Fruit fly (Drosophila melanogaster) Kc167 (cell line): ENCODE measurements around the gene Srg1.

Experiments
- Myc ChIP-seq: fragments of >200 bp; optimal IDR thresholded peaks from 2 replicates; lab custom pipeline; 2017; ENCODE audit warnings: missing external identifiers
- Sin3A ChIP-seq: fragments of >200 bp; optimal IDR thresholded peaks from 2 replicates; lab custom pipeline; 2018; ENCODE audit warnings: missing external identifiers
- h ChIP-seq: fragments of >200 bp; optimal IDR thresholded peaks from 3 replicates; lab custom pipeline; 2018; ENCODE audit warnings: missing external identifiers
- insv ChIP-seq: fragments of >200 bp; optimal IDR thresholded peaks from 3 replicates; lab custom pipeline; 2018; ENCODE audit warnings: missing external identifiers
- psq ChIP-seq: fragments of >200 bp; optimal IDR thresholded peaks from 2 replicates; lab custom pipeline; 2017; ENCODE audit warnings: missing external identifiers
- ttk ChIP-seq: sonication (Bioruptor generic); optimal IDR thresholded peaks from 2 replicates; lab custom pipeline; 2017; ENCODE audit warnings: missing external identifiers

The Srg1 gene

DNA sequence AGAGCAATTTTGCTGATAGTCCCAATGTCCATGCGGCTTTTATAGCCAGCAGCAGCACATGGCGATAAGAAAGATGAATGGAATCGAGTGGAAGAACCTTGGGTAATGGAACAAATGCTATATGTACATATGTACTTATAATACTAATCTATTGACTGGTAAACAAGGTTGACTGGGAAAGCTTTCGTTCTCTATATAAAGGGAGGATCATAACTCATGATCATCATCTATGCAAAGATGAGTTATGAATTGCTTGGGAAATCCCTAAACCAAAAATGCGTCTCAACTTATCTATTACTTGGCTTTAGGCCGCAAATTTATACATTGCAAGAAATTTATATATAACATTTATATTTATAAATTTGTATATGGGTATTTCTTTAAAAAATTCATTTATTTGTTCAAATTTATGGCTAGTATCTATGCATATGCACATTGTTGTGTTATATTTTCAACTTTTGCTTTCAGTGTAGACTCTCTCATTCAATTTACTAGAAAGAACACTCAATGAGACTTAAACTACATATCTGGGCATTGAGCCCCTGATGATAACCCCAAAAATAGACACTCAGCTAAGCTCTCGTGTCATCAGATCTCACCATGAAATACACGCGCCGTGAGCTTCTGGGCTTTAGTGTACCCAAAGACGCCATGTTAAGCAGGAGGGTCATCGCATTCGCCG, at the start of gene Srg1, which contains the start of gene Elal:
TSS of gene Srg1 (minus strand) at position 14 of the 682 bp plus-strand sequence.
TSS of gene Elal (plus strand) at position 632 of the 682 bp plus-strand sequence.
- no peak for TF ChIP-seq ttk (lab: Kevin White, UChicago)
- no peak for TF ChIP-seq h (lab: Kevin White, UChicago)
- TF ChIP-seq Myc = no peak
- TF ChIP-seq insv (lab: Kevin White, UChicago) = no peak
- no peak for TF ChIP-seq Sin3A
- TF ChIP-seq psq (lab: Kevin White, UChicago) = no peak

DNA sequence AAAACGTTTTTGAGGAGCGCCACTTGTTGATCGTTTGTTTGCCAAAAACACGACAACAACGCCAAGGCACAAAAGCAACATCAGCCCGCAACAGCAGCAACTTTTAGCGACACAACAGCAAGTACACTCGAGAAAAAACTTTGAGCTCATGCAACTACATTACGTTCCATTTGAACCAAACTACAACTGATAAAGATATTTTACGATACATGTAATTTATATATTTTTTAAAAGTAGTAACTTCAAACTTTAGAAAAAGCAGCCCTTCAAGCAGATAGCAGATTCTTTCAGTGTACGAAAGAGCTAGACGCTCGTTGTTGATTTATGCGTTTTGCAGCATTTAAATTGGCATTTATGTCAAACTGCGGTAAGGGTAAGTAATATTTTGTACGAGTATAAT, 45.6 kb upstream of the Srg1 start:
- TF ChIP-seq ttk (lab: Kevin White, UChicago) = no peak
- TF ChIP-seq psq (lab: Kevin White, UChicago) = no peak
- no peak for TF ChIP-seq insv (lab: Kevin White, UChicago)
- no peak for TF ChIP-seq h (lab: Kevin White, UChicago)
- TF ChIP-seq Myc = no peak
- TF ChIP-seq Sin3A = no peak

DNA sequence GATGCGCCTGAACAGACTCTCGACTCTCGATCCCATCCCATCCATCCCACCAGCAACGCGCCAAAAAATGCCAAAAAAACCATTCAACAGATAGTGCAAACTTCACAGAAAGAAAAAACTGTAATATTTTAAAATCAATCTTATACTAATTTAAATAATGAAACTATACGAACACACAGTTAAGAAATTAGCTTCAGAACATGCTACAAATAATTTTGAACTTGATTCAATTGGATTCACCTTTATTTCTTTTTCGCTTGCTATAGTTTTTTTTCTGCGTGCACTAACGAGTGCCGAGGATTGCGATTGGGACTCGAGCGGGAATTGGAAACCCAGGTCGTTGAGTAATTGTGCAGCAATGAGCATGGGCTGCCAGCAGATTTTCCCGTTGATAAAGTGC, 43.5 kb upstream of the Srg1 start:
- TF ChIP-seq insv (lab: Kevin White, UChicago) = no peak
- TF ChIP-seq h (lab: Kevin White, UChicago) = no peak
- no peak for TF ChIP-seq Sin3A
- no peak for TF ChIP-seq Myc
- no peak for TF ChIP-seq ttk (lab: Kevin White, UChicago)
- no peak for TF ChIP-seq psq (lab: Kevin White, UChicago)

DNA sequence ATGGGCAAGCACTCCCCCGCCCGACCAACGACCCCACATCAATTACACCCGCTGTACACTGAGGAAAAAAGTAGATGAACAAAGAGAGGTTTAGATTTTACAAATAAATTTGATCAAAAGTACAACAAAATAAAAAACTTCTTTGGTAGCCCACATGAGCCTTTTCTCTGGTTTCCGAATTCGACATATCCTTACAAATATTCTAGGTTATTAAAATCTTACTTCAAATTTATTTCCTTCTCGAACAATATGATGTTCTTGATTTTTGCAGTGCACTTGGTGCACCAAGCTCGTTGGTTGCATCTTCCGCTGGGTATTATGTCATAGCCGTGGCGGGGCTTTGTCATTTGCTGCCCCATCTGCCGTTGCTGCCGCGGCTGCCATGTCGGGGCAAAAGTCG, 42.1 kb upstream of the Srg1 start:
- TF ChIP-seq insv (lab: Kevin White, UChicago) = no peak
- no peak for TF ChIP-seq ttk (lab: Kevin White, UChicago)
- no peak for TF ChIP-seq psq (lab: Kevin White, UChicago)
- no peak for TF ChIP-seq Sin3A
- TF ChIP-seq Myc = no peak
- no peak for TF ChIP-seq h (lab: Kevin White, UChicago)

DNA sequence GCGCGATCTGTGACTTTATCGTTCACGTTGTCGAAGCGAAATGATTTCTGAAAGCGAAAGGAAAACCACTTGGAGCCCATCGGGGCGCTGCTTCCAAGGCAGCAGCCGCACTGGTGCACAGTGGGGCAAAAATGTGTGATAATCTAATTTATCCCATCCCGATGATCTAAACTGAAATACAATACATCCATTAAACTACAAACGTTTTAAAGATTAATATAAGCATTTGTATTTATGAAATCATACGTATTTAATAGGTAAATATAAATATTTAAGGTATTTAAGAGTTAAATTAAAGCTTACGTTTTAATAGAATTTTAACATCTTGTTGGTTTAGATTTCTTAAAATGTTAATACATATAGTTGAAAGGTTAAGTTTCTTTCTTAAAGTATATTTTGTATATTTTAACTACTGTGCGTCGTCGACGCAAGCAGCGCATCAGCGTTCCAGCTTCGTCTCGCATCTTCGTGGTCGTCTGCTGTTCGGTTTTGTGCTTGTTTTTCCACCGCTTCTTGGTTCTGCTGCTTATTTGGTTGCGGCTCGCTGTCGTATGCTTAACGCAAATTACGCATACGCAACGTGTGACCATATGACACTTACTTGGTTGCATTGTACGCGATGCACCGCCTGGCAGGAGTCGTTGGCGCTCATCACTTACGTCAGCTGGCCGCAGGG, 41.6 kb upstream of the Srg1 start, which contains the start of gene CG13643:
TSS of gene CG13643 (minus strand) at position 46 of the 676 bp plus-strand sequence.
- TF ChIP-seq insv (lab: Kevin White, UChicago) (no peak), Myc (no peak), Sin3A (no peak), psq (lab: Kevin White, UChicago) (no peak), ttk (lab: Kevin White, UChicago) (no peak), h (lab: Kevin White, UChicago) (no peak)

DNA sequence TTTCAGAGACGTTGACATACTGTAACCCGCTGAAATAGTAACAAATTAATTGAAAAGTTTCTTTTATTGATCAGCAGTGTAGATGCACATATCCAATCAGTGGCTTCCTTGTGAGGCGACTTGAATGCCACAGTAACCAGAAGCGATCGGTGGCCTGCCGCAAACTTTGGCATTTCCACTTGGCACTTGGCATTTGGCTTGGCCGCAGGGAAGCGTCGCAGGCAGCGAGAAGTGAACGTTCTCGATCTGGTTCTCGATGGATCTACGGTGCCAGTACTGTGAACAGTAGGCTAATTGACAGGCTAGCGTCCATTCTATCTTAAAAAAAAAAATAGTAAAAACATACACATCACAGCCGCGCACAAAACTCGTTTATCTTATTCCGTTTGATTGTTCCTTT, 36.3 kb upstream of the Srg1 start, which contains the start of gene CG10845:
TSS of gene CG10845 (plus strand) at position 301 of the 400 bp plus-strand sequence.
- TF ChIP-seq Myc = no peak
- TF ChIP-seq ttk (lab: Kevin White, UChicago) = no peak
- TF ChIP-seq Sin3A = no peak
- no peak for TF ChIP-seq psq (lab: Kevin White, UChicago)
- TF ChIP-seq insv (lab: Kevin White, UChicago) = no peak
- no peak for TF ChIP-seq h (lab: Kevin White, UChicago)

DNA sequence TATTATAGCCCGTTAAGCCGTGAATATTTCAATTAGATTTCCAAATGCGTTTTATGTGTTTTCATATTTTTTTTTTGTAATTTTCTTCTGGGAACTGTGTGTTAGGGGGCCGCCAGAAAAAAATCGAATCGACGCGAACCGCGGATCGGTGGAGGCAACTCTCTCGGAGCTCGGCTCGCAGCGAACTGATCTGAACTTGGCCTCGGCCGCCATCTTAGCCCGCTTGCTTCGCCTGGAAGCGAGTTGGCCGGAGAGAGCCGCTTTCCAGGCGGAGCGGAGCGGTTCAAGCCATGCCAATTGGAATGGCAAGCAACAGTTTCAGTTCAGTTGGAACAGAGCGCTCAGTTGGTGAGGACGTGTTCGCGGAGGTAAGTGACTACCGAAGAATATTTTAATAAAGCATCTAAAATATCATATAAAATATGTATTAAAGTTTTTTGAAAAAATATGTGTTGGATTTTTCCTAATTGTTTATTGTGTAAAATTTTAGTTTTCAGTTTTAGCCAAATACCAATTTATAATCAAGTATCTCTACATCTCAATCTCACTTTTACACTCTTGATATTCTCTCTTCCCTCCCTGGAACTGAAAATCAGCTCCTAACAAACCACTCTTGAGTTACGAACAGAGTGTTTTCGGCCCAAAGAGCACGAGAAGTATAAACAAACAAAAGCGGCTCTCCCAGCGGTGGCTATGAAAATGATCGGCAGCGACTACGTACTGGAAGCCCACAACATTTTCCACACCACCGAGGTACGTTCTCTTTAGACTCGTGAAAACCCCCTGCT, 30.1 kb upstream of the Srg1 start, which contains the start of the genes CG31121 and CG11069:
TSS of gene CG31121 (minus strand) at position 187 of the 788 bp plus-strand sequence.
TSS of gene CG11069 (plus strand) at position 324 of the 788 bp plus-strand sequence.
- TF ChIP-seq Sin3A = no peak
- TF ChIP-seq ttk (lab: Kevin White, UChicago) = no peak
- TF ChIP-seq Myc = no peak
- no peak for TF ChIP-seq insv (lab: Kevin White, UChicago)
- TF ChIP-seq h (lab: Kevin White, UChicago) = no peak
- no peak for TF ChIP-seq psq (lab: Kevin White, UChicago)

DNA sequence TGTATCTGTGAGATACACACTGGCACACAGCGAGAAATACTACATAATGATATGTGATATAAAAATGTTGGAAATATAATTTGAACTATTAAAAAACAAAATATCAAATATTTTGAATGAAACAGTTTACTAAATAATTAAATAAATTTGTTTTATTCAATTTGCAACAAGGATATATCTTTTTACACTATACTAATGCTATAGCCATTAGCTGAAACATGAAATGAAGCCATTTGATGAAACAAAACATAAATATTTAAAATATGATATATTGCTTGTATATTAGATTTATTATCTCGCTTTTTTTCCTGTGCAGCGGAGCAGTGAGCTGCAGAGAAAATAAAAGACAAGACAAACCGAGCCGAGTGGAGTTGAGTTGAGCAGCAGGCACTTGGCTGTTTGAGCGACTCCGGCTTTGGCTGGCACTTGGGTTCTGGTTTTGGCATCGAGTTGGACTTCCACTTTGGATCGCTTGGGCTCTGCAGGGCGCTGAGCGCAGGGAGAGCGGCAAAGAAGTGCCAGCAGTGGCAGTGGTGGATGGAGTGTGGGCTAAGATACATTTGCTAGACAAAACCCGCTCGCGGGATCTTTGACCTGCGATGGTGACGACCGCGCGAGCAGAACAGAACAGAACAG, 28.9 kb upstream of the Srg1 start:
- TF ChIP-seq psq (lab: Kevin White, UChicago) (no peak), h (lab: Kevin White, UChicago) (no peak), Sin3A (no peak), ttk (lab: Kevin White, UChicago) (no peak), Myc (no peak), insv (lab: Kevin White, UChicago) (no peak)

DNA sequence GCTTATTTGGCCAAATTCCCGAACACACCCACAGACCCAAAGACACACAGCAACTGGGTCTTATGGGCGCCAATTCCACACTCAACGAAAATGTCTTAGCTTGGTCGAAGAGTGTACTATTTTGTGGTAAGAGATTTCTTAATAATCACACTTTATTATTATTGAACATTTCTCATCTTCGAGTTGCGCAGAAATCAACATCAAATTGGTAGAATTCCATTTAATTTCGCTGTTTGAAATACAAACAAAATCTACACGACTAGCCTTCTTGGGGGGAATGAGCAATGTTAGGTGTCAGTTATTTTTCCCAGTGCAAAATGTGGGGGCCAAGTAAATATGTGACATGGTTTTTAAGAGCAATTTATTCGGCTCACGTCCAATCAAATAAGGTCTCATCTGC, 26.4 kb upstream of the Srg1 start:
- TF ChIP-seq insv (lab: Kevin White, UChicago) (no peak), psq (lab: Kevin White, UChicago) (no peak), Myc (no peak), h (lab: Kevin White, UChicago) (no peak), ttk (lab: Kevin White, UChicago) (no peak)

DNA sequence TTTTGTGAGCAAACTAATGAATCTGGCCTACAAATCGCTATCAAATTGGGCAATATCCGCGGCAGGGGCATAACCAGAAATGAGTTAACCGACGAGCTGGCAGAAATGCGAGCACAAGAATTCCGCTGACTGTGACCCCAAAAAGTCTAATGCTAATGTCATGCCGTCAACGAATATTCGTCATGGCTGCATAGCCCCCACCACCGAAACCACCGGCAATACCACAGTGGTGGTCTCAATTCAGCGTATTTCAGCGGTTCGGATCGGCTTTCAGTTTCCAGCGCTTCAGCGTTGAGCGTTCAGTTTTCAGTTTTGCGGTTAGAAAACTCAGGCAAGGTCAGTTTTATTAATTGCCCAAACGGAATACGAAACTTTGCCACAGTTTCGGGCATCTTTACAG, 25.7 kb upstream of the Srg1 start:
- TF ChIP-seq h (lab: Kevin White, UChicago) (no peak), Sin3A (no peak), psq (lab: Kevin White, UChicago) (no peak), insv (lab: Kevin White, UChicago) (no peak), Myc (no peak), ttk (lab: Kevin White, UChicago) (no peak)
